Fruit fly (Drosophila melanogaster) Kc167 (cell line): ENCODE results near the gene Polr1D.

Experiments
- Myc ChIP-seq: fragments of >200 bp; optimal IDR thresholded peaks from 2 replicates; lab custom pipeline; 2017; ENCODE audit warnings: missing external identifiers
- Sin3A ChIP-seq: fragments of >200 bp; optimal IDR thresholded peaks from 2 replicates; lab custom pipeline; 2018; ENCODE audit warnings: missing external identifiers
- h ChIP-seq: fragments of >200 bp; optimal IDR thresholded peaks from 3 replicates; lab custom pipeline; 2018; ENCODE audit warnings: missing external identifiers
- insv ChIP-seq: fragments of >200 bp; optimal IDR thresholded peaks from 3 replicates; lab custom pipeline; 2018; ENCODE audit warnings: missing external identifiers
- psq ChIP-seq: fragments of >200 bp; optimal IDR thresholded peaks from 2 replicates; lab custom pipeline; 2017; ENCODE audit warnings: missing external identifiers
- ttk ChIP-seq: sonication (Bioruptor generic); optimal IDR thresholded peaks from 2 replicates; lab custom pipeline; 2017; ENCODE audit warnings: missing external identifiers

The Polr1D gene

dm6 chr2L:19112200-19112599 is 22.8 kb downstream of the Polr1D start:
- TF ChIP-seq ttk (lab: Kevin White, UChicago) (no peak), Sin3A (lab: Kevin White, UChicago) (no peak), h (lab: Kevin White, UChicago) (no peak), insv (lab: Kevin White, UChicago) (no peak), Myc (lab: Kevin White, UChicago) (no peak), psq (lab: Kevin White, UChicago) (no peak)

dm6 chr2L:19111729-19112128 is 23.3 kb downstream of the Polr1D start:
- no peak for TF ChIP-seq psq (lab: Kevin White, UChicago)
- TF ChIP-seq h (lab: Kevin White, UChicago) = no peak
- TF ChIP-seq ttk (lab: Kevin White, UChicago) = no peak
- no peak for TF ChIP-seq Myc (lab: Kevin White, UChicago)
- no peak for TF ChIP-seq Sin3A (lab: Kevin White, UChicago)
- no peak for TF ChIP-seq insv (lab: Kevin White, UChicago)

- no peak for TF ChIP-seq Myc (lab: Kevin White, UChicago)
- no peak for TF ChIP-seq insv (lab: Kevin White, UChicago)
- TF ChIP-seq h (lab: Kevin White, UChicago) = no peak
- TF ChIP-seq ttk (lab: Kevin White, UChicago) = no peak
- TF ChIP-seq psq (lab: Kevin White, UChicago) = no peak
- no peak for TF ChIP-seq Sin3A (lab: Kevin White, UChicago)
Observed at dm6 chr2L:19111137-19111536, 23.9 kb downstream of the Polr1D start.

dm6 chr2L:19109625-19110204 is 25.3 kb downstream of the Polr1D start, which contains the start of gene amd:
amd (plus strand) TSS chr2L:19110154.
- no peak for TF ChIP-seq insv (lab: Kevin White, UChicago)
- TF ChIP-seq ttk (lab: Kevin White, UChicago) = no peak
- TF ChIP-seq psq (lab: Kevin White, UChicago) = no peak
- no peak for TF ChIP-seq h (lab: Kevin White, UChicago)
- TF ChIP-seq Myc (lab: Kevin White, UChicago) = no peak
- no peak for TF ChIP-seq Sin3A (lab: Kevin White, UChicago)

dm6 chr2L:19108377-19108876 is 26.6 kb downstream of the Polr1D start, which contains the start of gene Lim3:
Lim3 (minus strand) TSS chr2L:19108427.
- no peak for TF ChIP-seq psq (lab: Kevin White, UChicago)
- TF ChIP-seq Sin3A (lab: Kevin White, UChicago) = no peak
- no peak for TF ChIP-seq ttk (lab: Kevin White, UChicago)
- TF ChIP-seq h (lab: Kevin White, UChicago) = no peak
- TF ChIP-seq insv (lab: Kevin White, UChicago) = no peak
- TF ChIP-seq Myc (lab: Kevin White, UChicago) = no peak

dm6 chr2L:19106235-19106634 is 28.8 kb downstream of the Polr1D start:
- TF ChIP-seq Myc (lab: Kevin White, UChicago) (no peak), ttk (lab: Kevin White, UChicago) (no peak), psq (lab: Kevin White, UChicago) (no peak), h (lab: Kevin White, UChicago) (no peak), insv (lab: Kevin White, UChicago) (no peak), Sin3A (lab: Kevin White, UChicago) (no peak)

dm6 chr2L:19104383-19104782 is 30.6 kb downstream of the Polr1D start:
- TF ChIP-seq ttk (lab: Kevin White, UChicago) (no peak), psq (lab: Kevin White, UChicago) (no peak), Myc (lab: Kevin White, UChicago) (no peak), insv (lab: Kevin White, UChicago) (no peak), h (lab: Kevin White, UChicago) (no peak), Sin3A (lab: Kevin White, UChicago) (no peak)

dm6 chr2L:19103176-19103921 is 31.7 kb downstream of the Polr1D start:
- TF ChIP-seq h (lab: Kevin White, UChicago) = no peak
- no peak for TF ChIP-seq insv (lab: Kevin White, UChicago)
- no peak for TF ChIP-seq ttk (lab: Kevin White, UChicago)
- TF ChIP-seq Sin3A (lab: Kevin White, UChicago) = no peak

- TF ChIP-seq ttk (lab: Kevin White, UChicago) (no peak), insv (lab: Kevin White, UChicago) (no peak), Myc (lab: Kevin White, UChicago) (no peak), psq (lab: Kevin White, UChicago) (no peak), Sin3A (lab: Kevin White, UChicago) (no peak), h (lab: Kevin White, UChicago) (no peak)
Observed at dm6 chr2L:19101744-19102143, 33.3 kb downstream of the Polr1D start, which contains the start of the genes CG17344 and CG43731. CG17344 (plus strand) TSS chr2L:19102044. CG43731 (plus strand) TSS chr2L:19102044.

dm6 chr2L:19098668-19099067 is 36.4 kb downstream of the Polr1D start:
- TF ChIP-seq insv (lab: Kevin White, UChicago) (no peak), Sin3A (lab: Kevin White, UChicago) (no peak), psq (lab: Kevin White, UChicago) (no peak), ttk (lab: Kevin White, UChicago) (no peak)

dm6 chr2L:19097374-19097773 is 37.7 kb downstream of the Polr1D start:
- TF ChIP-seq insv (lab: Kevin White, UChicago) (no peak), ttk (lab: Kevin White, UChicago) (no peak), h (lab: Kevin White, UChicago) (no peak), Myc (lab: Kevin White, UChicago) (no peak), psq (lab: Kevin White, UChicago) (no peak), Sin3A (lab: Kevin White, UChicago) (no peak)
